Worm (Caenorhabditis elegans) whole organism, young adult: ENCODE results near the gene shc-3.

Experiments
- pbrm-1 ChIP-seq: fragments of 200-800 bp; sonication (Bioruptor generic); IDR thresholded peaks from 2 replicates; pipeline ENCODE4 v1.3.6; 2022; ENCODE audit warnings: missing genetic modification reagents, missing genetic modification characterization, missing compliant biosample characterization
- pha-4 ChIP-seq: fragments of 150-350 bp; sonication (generic microtip); optimal IDR thresholded peaks from 2 replicates; lab custom pipeline; 2014; ENCODE audit warnings: missing biosample characterization, missing genetic modification reagents, missing genetic modification characterization
- unc-130 ChIP-seq: sonication (generic microtip); optimal IDR thresholded peaks from 2 replicates; lab custom pipeline; 2016; ENCODE audit warnings: missing genetic modification reagents, missing genetic modification characterization, missing compliant biosample characterization

DNA sequence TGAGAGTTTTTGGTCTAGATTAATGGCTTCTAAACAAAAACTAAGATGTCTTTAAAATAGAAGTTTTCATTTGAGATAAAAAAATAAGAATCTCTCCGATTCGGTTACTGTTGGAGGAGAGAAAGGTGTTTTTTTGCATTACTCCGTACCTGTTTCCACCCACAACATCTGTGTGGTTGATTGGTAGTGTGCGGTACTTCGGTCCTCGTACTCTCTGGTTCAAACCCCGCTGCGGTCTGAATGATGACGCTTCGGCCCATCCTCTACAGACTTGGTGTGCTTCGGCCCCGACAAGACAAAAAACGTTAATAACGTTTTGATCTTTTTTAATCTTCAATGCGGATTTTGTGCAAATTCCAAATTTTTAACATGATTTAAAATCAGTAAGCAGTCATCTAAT lies 19.8 kb upstream of the shc-3 start:
- TF ChIP-seq unc-130 (GFP tag; lab: Kevin White, UChicago) (no peak), pha-4 (tag; lab: Kevin White, UChicago) (no peak), pbrm-1 (no peak)
